Worm (Caenorhabditis elegans): ENCODE data around the gene F18F11.4.

- no peak for TF ChIP-seq F13H6.1 (tag; optimal IDR thresholded peaks at IDR 0.05)
- TF ChIP-seq elt-1 (tag; optimal IDR thresholded peaks at IDR 0.05) = no peak
- TF ChIP-seq ztf-11 (tag; optimal IDR thresholded peaks at IDR 0.05) = no peak
- TF ChIP-seq nhr-237 (tag; optimal IDR thresholded peaks at IDR 0.05) = no peak
- TF ChIP-seq unc-62 (GFP tag; optimal IDR thresholded peaks at IDR 0.05) = no peak
- no peak for TF ChIP-seq elt-3 (tag; optimal IDR thresholded peaks at IDR 0.05)
- TF ChIP-seq skn-1 (tag; optimal IDR thresholded peaks at IDR 0.05) = no peak
- TF ChIP-seq snpc-4 (tag; optimal IDR thresholded peaks at IDR 0.05) = no peak
- TF ChIP-seq blmp-1 (tag; optimal IDR thresholded peaks at IDR 0.05; ENCODE audit: insufficient read depth) = no peak
- TF ChIP-seq nhr-21 (tag; optimal IDR thresholded peaks at IDR 0.05) = no peak
- TF ChIP-seq lsy-2 (tag; optimal IDR thresholded peaks at IDR 0.05) = no peak
Observed at ce11 chrIV:338192-338831, 7.7 kb downstream of the F18F11.4 start.
